Fruit fly (Drosophila melanogaster) whole organism, embryonic: ENCODE measurements around the gene Muc26B.

Source experiments
- Awh ChIP-seq: fragments of 200-800 bp; sonication (Bioruptor generic); IDR thresholded peaks from 2 replicates; pipeline ENCODE4, ENCODE4 v1.3.6; 2022; ENCODE audit warnings: missing biosample characterization, missing genetic modification characterization
- C15 ChIP-seq: fragments of 200-800 bp; sonication (Bioruptor generic); IDR thresholded peaks from 3 replicates; pipeline ENCODE4 v1.3.6; 2022; ENCODE audit warnings: missing biosample characterization, missing genetic modification characterization
- CG11085 ChIP-seq: fragments of 200-800 bp; sonication (Bioruptor generic); IDR thresholded peaks from 2 replicates; pipeline ENCODE4 v1.3.6; 2022; ENCODE audit warnings: missing biosample characterization, missing genetic modification characterization
- CG11456 ChIP-seq: fragments of 200-800 bp; sonication (Bioruptor generic); IDR thresholded peaks from 3 replicates; pipeline ENCODE4 v1.3.6; 2022; ENCODE audit warnings: missing biosample characterization, missing genetic modification characterization
- CG12104 ChIP-seq: fragments of 200-800 bp; sonication (Bioruptor generic); optimal IDR thresholded peaks from 3 replicates; lab custom pipeline; 2016; ENCODE audit warnings: missing biosample characterization, missing genetic modification characterization
- CG12769 ChIP-seq: fragments of 200-800 bp; sonication (Bioruptor generic); optimal IDR thresholded peaks from 2 replicates; lab custom pipeline; 2019; ENCODE audit warnings: missing biosample characterization, mild to moderate bottlenecking, missing genetic modification characterization, moderate library complexity
- CG15011 ChIP-seq: fragments of 200-800 bp; sonication (Bioruptor generic); optimal IDR thresholded peaks from 3 replicates; lab custom pipeline; 2018; ENCODE audit warnings: missing biosample characterization, mild to moderate bottlenecking, missing genetic modification characterization
- CG15514 ChIP-seq: fragments of 200-800 bp; sonication (Bioruptor generic); optimal IDR thresholded peaks from 3 replicates; lab custom pipeline; 2017; ENCODE audit warnings: missing biosample characterization, missing genetic modification characterization, mild to moderate bottlenecking, moderate library complexity, missing genetic modification reagents
- CG1647 ChIP-seq: fragments of 200-800 bp; sonication (Bioruptor generic); optimal IDR thresholded peaks from 3 replicates; lab custom pipeline; 2016; ENCODE audit warnings: missing biosample characterization, missing genetic modification characterization
- CG17186 ChIP-seq: fragments of 200-800 bp; sonication (Bioruptor generic); optimal IDR thresholded peaks from 3 replicates; lab custom pipeline; 2017; ENCODE audit warnings: missing biosample characterization, missing genetic modification reagents, missing genetic modification characterization
- CG30403 ChIP-seq: fragments of 200-800 bp; sonication (Bioruptor generic); optimal IDR thresholded peaks from 3 replicates; lab custom pipeline; 2016; ENCODE audit warnings: missing biosample characterization, missing genetic modification characterization
- CG33557 ChIP-seq: fragments of 200-800 bp; sonication (Bioruptor generic); optimal IDR thresholded peaks from 2 replicates; lab custom pipeline; 2019; ENCODE audit warnings: missing biosample characterization, mild to moderate bottlenecking, missing genetic modification characterization, moderate library complexity
- CG4360 ChIP-seq: fragments of 200-800 bp; sonication (Bioruptor generic); IDR thresholded peaks from 2 replicates; pipeline ENCODE4 v1.3.6; 2022; ENCODE audit warnings: missing biosample characterization, missing genetic modification characterization
- CG43689 ChIP-seq: fragments of 200-800 bp; sonication (Bioruptor generic); IDR thresholded peaks from 2 replicates; pipeline ENCODE4 v1.3.6; 2022; ENCODE audit warnings: missing biosample characterization, missing genetic modification characterization
- CG4424 ChIP-seq: fragments of 200-800 bp; sonication (Bioruptor generic); optimal IDR thresholded peaks from 3 replicates; lab custom pipeline; 2016; ENCODE audit warnings: missing biosample characterization, missing genetic modification characterization
- CG8359 ChIP-seq: fragments of 200-800 bp; sonication (Bioruptor generic); optimal IDR thresholded peaks from 2 replicates; lab custom pipeline; 2017; ENCODE audit warnings: missing biosample characterization, mild to moderate bottlenecking, missing genetic modification characterization, borderline replicate concordance
- CG8388 ChIP-seq: fragments of 200-800 bp; sonication (Bioruptor generic); optimal IDR thresholded peaks from 2 replicates; lab custom pipeline; 2019; ENCODE audit warnings: missing biosample characterization, mild to moderate bottlenecking, missing genetic modification characterization, moderate library complexity
- D19A ChIP-seq: fragments of 200-800 bp; optimal IDR thresholded peaks from 3 replicates; lab custom pipeline; 2019; ENCODE audit warnings: missing biosample characterization, mild to moderate bottlenecking, missing genetic modification characterization, moderate library complexity
- Doc3 ChIP-seq: fragments of 200-800 bp; sonication (Bioruptor generic); IDR thresholded peaks from 3 replicates; pipeline ENCODE4 v1.3.6; 2022; ENCODE audit warnings: missing biosample characterization, missing genetic modification characterization; ENCODE audit not compliant: partially characterized antibody
- Drgx ChIP-seq: fragments of 200-800 bp; sonication (Bioruptor generic); IDR thresholded peaks from 2 replicates; pipeline ENCODE4 v1.3.6; 2022; ENCODE audit warnings: missing biosample characterization, missing genetic modification characterization
- Hey ChIP-seq: fragments of 200-800 bp; sonication (Bioruptor generic); optimal IDR thresholded peaks from 3 replicates; lab custom pipeline; 2018; ENCODE audit warnings: missing biosample characterization, mild to moderate bottlenecking, missing genetic modification characterization
- Hmr ChIP-seq: fragments of 200-800 bp; sonication (Bioruptor generic); optimal IDR thresholded peaks from 3 replicates; lab custom pipeline; 2017; ENCODE audit warnings: mild to moderate bottlenecking, missing biosample characterization, missing genetic modification reagents, missing genetic modification characterization
- Hr78 ChIP-seq, 2 experiments: fragments of 200-800 bp in 1 of 2; fragments of >200 bp in 1 of 2; sonication (Bioruptor generic) in 1 of 2; optimal IDR thresholded peaks; 2 replicates each; lab custom pipeline; 2017 to 2019; ENCODE audit warnings: missing biosample characterization in 2 of 2, missing genetic modification characterization in 2 of 2, mild to moderate bottlenecking in 1 of 2, moderate library complexity in 1 of 2
- Ptx1 ChIP-seq: fragments of 200-800 bp; sonication (Bioruptor generic); IDR thresholded peaks from 2 replicates; pipeline ENCODE4 v1.3.6; 2022; ENCODE audit warnings: missing biosample characterization, missing genetic modification characterization
- Sry-β ChIP-seq: fragments of 200-800 bp; sonication (Bioruptor generic); optimal IDR thresholded peaks from 2 replicates; lab custom pipeline; 2018; ENCODE audit warnings: missing biosample characterization, mild to moderate bottlenecking, missing genetic modification characterization, moderate library complexity
- Usf ChIP-seq: fragments of 200-800 bp; sonication (Bioruptor generic); optimal IDR thresholded peaks from 2 replicates; lab custom pipeline; 2017; ENCODE audit warnings: missing genotype, missing biosample characterization, missing genetic modification characterization
- Vsx1 ChIP-seq: fragments of 200-800 bp; sonication (Bioruptor generic); optimal IDR thresholded peaks from 2 replicates; lab custom pipeline; 2017; ENCODE audit warnings: missing biosample characterization, mild to moderate bottlenecking, missing genetic modification characterization, missing genetic modification reagents
- Xbp1 ChIP-seq: fragments of 200-800 bp; sonication (Bioruptor generic); optimal IDR thresholded peaks from 3 replicates; lab custom pipeline; 2016; ENCODE audit warnings: missing biosample characterization, mild to moderate bottlenecking, missing genetic modification characterization
- Xrp1 ChIP-seq: fragments of 200-800 bp; sonication (Bioruptor generic); IDR thresholded peaks from 2 replicates; pipeline ENCODE4 v1.3.6; 2022; ENCODE audit warnings: missing biosample characterization, missing genetic modification characterization
- abd-A ChIP-seq: fragments of 200-800 bp; sonication (Bioruptor generic); optimal IDR thresholded peaks from 3 replicates; lab custom pipeline; 2019; ENCODE audit warnings: missing biosample characterization, mild to moderate bottlenecking, missing genetic modification characterization, moderate library complexity
- aop ChIP-seq: fragments of 200-800 bp; sonication (Bioruptor generic); IDR thresholded peaks from 2 replicates; pipeline ENCODE4 v1.3.6; 2022; ENCODE audit warnings: missing biosample characterization, missing genetic modification characterization
- ara ChIP-seq: fragments of 200-800 bp; sonication (Bioruptor generic); IDR thresholded peaks from 2 replicates; pipeline ENCODE4 v1.3.6; 2022; ENCODE audit warnings: missing biosample characterization, missing genetic modification characterization
- bsh ChIP-seq, 2 experiments: fragments of 200-800 bp; sonication (Bioruptor generic); optimal IDR thresholded peaks; 2 replicates each; lab custom pipeline; 2017 to 2018; ENCODE audit warnings: mild to moderate bottlenecking in 2 of 2, missing biosample characterization in 2 of 2, missing genetic modification characterization in 2 of 2, moderate library complexity in 1 of 2
- cg ChIP-seq: fragments of 200-800 bp; sonication (Bioruptor generic); optimal IDR thresholded peaks from 3 replicates; lab custom pipeline; 2019; ENCODE audit warnings: missing biosample characterization, mild to moderate bottlenecking, missing genetic modification characterization, moderate library complexity
- chn ChIP-seq: fragments of 200-800 bp; sonication (Bioruptor generic); optimal IDR thresholded peaks from 2 replicates; lab custom pipeline; 2016; ENCODE audit warnings: missing biosample characterization, missing genetic modification characterization
- dimm ChIP-seq: fragments of 200-800 bp; sonication (Bioruptor generic); IDR thresholded peaks from 2 replicates; pipeline ENCODE4 v1.3.6; 2022; ENCODE audit warnings: missing biosample characterization, missing genetic modification characterization
- dmrt11E ChIP-seq: fragments of 200-800 bp; sonication (Bioruptor generic); optimal IDR thresholded peaks from 3 replicates; lab custom pipeline; 2018; ENCODE audit warnings: missing biosample characterization, mild to moderate bottlenecking, missing genetic modification characterization, moderate library complexity
- eve ChIP-seq, 2 experiments: fragments of >200 bp; optimal IDR thresholded peaks; 2 replicates each; lab custom pipeline; 2017; ENCODE audit warnings: missing biosample characterization in 2 of 2, missing genetic modification characterization in 2 of 2
- exex ChIP-seq: fragments of 200-800 bp; sonication (Bioruptor generic); optimal IDR thresholded peaks from 4 replicates; lab custom pipeline; 2018; ENCODE audit warnings: missing biosample characterization, mild to moderate bottlenecking, missing genetic modification characterization, moderate library complexity
- fru ChIP-seq: fragments of >200 bp; optimal IDR thresholded peaks from 2 replicates; lab custom pipeline; 2017
- gsb-n ChIP-seq: fragments of 200-800 bp; sonication (Bioruptor generic); optimal IDR thresholded peaks from 3 replicates; lab custom pipeline; 2018; ENCODE audit warnings: missing biosample characterization, mild to moderate bottlenecking, missing genetic modification characterization
- ind ChIP-seq: fragments of 200-800 bp; sonication (Bioruptor generic); optimal IDR thresholded peaks from 3 replicates; lab custom pipeline; 2016; ENCODE audit warnings: missing biosample characterization, missing genetic modification characterization
- insv ChIP-seq, 2 experiments: fragments of 200-800 bp; sonication (Bioruptor generic); optimal IDR thresholded peaks; 3 replicates each; lab custom pipeline; 2016 to 2018; ENCODE audit warnings: missing biosample characterization in 2 of 2, missing genetic modification characterization in 2 of 2
- ken ChIP-seq: fragments of 200-800 bp; sonication (Bioruptor generic); IDR thresholded peaks from 3 replicates; pipeline ENCODE4 v1.3.6; 2022; ENCODE audit warnings: missing biosample characterization, missing genetic modification characterization
- lmd ChIP-seq: fragments of 200-800 bp; sonication (Bioruptor generic); IDR thresholded peaks from 2 replicates; pipeline ENCODE4 v1.3.6; 2022; ENCODE audit warnings: missing biosample characterization, missing genetic modification characterization
- oc ChIP-seq: fragments of 200-800 bp; sonication (Bioruptor generic); optimal IDR thresholded peaks from 2 replicates; lab custom pipeline; 2018; ENCODE audit warnings: missing biosample characterization, mild to moderate bottlenecking, missing genetic modification characterization, moderate library complexity
- sqz ChIP-seq: fragments of 200-800 bp; sonication (Bioruptor generic); optimal IDR thresholded peaks from 3 replicates; lab custom pipeline; 2018; ENCODE audit warnings: missing biosample characterization, mild to moderate bottlenecking, missing genetic modification characterization
- trh ChIP-seq: fragments of 200-800 bp; sonication (Bioruptor generic); optimal IDR thresholded peaks from 2 replicates; lab custom pipeline; 2016; ENCODE audit warnings: missing biosample characterization, missing genetic modification characterization
- tup ChIP-seq: fragments of 200-800 bp; sonication (Bioruptor generic); optimal IDR thresholded peaks from 2 replicates; lab custom pipeline; 2016; ENCODE audit warnings: missing biosample characterization, mild to moderate bottlenecking, missing genetic modification characterization, moderate library complexity
- vvl ChIP-seq: fragments of 200-800 bp; sonication (Bioruptor generic); IDR thresholded peaks from 2 replicates; pipeline ENCODE4 v1.3.6; 2022; ENCODE audit warnings: missing biosample characterization, missing genetic modification characterization

Muc26B gene

dm6 chr2L:6197773-6198172, 46.0 kb downstream of the Muc26B start (continued):
- TF ChIP-seq Sry-β (GFP tag; lab: Kevin White, UChicago) (no peak), lmd (0 out of 2 replicates have a peak, but pooled peaks have one; percentile 16), Usf (no peak), cg (GFP tag; lab: Kevin White, UChicago) (no peak), CG4424 (GFP tag; lab: Kevin White, UChicago) (peak; percentile 11), chn (GFP tag; lab: Kevin White, UChicago) (peak; percentile 12), eve (GFP tag; optimal IDR thresholded peaks at IDR 0.05; lab: Kevin White, UChicago) (no peak), fru (lab: Kevin White, UChicago) (no peak), D19A (no peak), CG8359 (GFP tag; lab: Kevin White, UChicago) (no peak), exex (tag; lab: Kevin White, UChicago) (no peak), bsh (GFP tag; optimal IDR thresholded peaks at IDR 0.05; lab: Kevin White, UChicago) (peak in 1 of 2 experiments; percentile 80), CG1647 (GFP tag; lab: Kevin White, UChicago) (no peak), Ptx1 (peak; percentile 33; the same call in 1 of the 2 replicates), ind (GFP tag; lab: Kevin White, UChicago) (no peak), Drgx (peak; percentile 76)

- TF ChIP-seq Hr78 (GFP tag; optimal IDR thresholded peaks at IDR 0.05; lab: Kevin White, UChicago) (peak in 1 of 2 experiments; percentile 91), CG11085 (GFP tag; lab: Robert Waterston, UW) (no peak), CG30403 (GFP tag; lab: Kevin White, UChicago) (no peak), abd-A (tag; lab: Kevin White, UChicago) (peak; percentile 64), trh (no peak), CG11456 (no peak), tup (GFP tag; lab: Kevin White, UChicago) (no peak), Awh (GFP tag; lab: Robert Waterston, UW) (0 out of 2 replicates have a peak, but pooled peaks have one; percentile 18), CG15011 (GFP tag; lab: Kevin White, UChicago) (no peak), CG4360 (GFP tag; lab: Robert Waterston, UW) (no peak), Xbp1 (GFP tag; lab: Kevin White, UChicago) (no peak), CG43689 (GFP tag; lab: Robert Waterston, UW) (no peak), sqz (GFP tag; lab: Kevin White, UChicago) (peak; percentile 30), vvl (peak; percentile 55; the same call in 1 of the 2 replicates), Hmr (GFP tag; lab: Kevin White, UChicago) (no peak), Doc3 (GFP tag; lab: Robert Waterston, UW) (no peak), aop (GFP tag; lab: Robert Waterston, UW) (no peak), CG33557 (GFP tag; lab: Kevin White, UChicago) (no peak), dmrt11E (tag; lab: Kevin White, UChicago) (no peak), CG12769 (tag; lab: Kevin White, UChicago) (no peak), CG8388 (GFP tag; lab: Kevin White, UChicago) (peak; percentile 46), dimm (GFP tag; lab: Robert Waterston, UW) (no peak), ara (GFP tag; lab: Robert Waterston, UW) (no peak), oc (tag; lab: Kevin White, UChicago) (peak; percentile 97), CG17186 (GFP tag; lab: Kevin White, UChicago) (no peak), ken (GFP tag; lab: Robert Waterston, UW) (no peak), gsb-n (peak; percentile 52), insv (GFP tag; optimal IDR thresholded peaks at IDR 0.05; lab: Kevin White, UChicago) (no peak), Sry-β (GFP tag; lab: Kevin White, UChicago) (no peak), Xrp1 (GFP tag; lab: Robert Waterston, UW) (no peak), CG12104 (GFP tag; lab: Kevin White, UChicago) (no peak), Hey (tag; lab: Kevin White, UChicago) (no peak), exex (tag; lab: Kevin White, UChicago) (no peak), CG15514 (GFP tag; lab: Kevin White, UChicago) (no peak), Vsx1 (no peak), C15 (GFP tag; lab: Robert Waterston, UW) (no peak)
Observed at dm6 chr2L:6198822-6199221, 47.1 kb downstream of the Muc26B start.
